ENCODE assay signal across 4 worm cellular contexts in the genomic region with DNA sequence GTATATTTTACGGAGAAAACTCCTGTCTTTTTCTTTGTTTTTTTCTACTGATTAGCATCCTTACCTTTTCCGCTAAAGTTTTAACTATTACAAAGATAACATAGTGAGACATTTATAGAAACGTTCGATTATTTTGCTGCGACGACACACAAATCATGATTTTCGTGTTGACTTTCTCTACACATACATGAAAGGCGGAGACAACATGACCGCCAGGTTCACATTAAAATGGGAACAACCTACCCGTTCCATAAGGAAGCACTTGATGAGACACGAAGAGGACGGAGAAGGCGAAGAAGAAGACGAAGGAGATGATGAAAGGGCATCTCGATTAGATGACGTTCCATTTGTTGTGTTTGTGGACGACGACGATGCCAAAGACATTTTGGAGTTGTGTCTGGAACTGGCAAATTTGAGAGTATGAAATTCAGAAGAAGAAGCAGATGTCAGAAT.
TF ChIP-seq lines count a peak whose summit lies in the region.

A gene (minus strand): TSS at position 403 of the 453 bp plus-strand sequence.

TF ChIP-seq in whole organism, L1 larva, 84 proteins besides CTCF, POLR2A, EP300 and RAD21:
- no peak for TF ChIP-seq ama-1 (optimal IDR thresholded peaks at IDR 0.05; lab: Kevin White, UChicago)
- TF ChIP-seq blmp-1 (tag; optimal IDR thresholded peaks at IDR 0.05; lab: Kevin White, UChicago): peak; percentile 53

TF ChIP-seq in whole organism, L2 larva, 48 proteins besides CTCF, POLR2A, EP300 and RAD21:
- TF ChIP-seq blmp-1 (tag; optimal IDR thresholded peaks at IDR 0.05; lab: Kevin White, UChicago; ENCODE audit: insufficient read depth): peak; percentile 69
- peak; percentile 23 for TF ChIP-seq nhr-25 (tag; optimal IDR thresholded peaks at IDR 0.05; lab: Kevin White, UChicago)
- no peak for TF ChIP-seq mdl-1 (tag; optimal IDR thresholded peaks at IDR 0.05; lab: Kevin White, UChicago)
- TF ChIP-seq zag-1 (tag; optimal IDR thresholded peaks at IDR 0.05; lab: Kevin White, UChicago): no peak
- no peak for TF ChIP-seq ztf-4 (tag; optimal IDR thresholded peaks at IDR 0.05; lab: Kevin White, UChicago)
TF ChIP-seq in whole organism, L2 larva: peak in this region for 2.

TF ChIP-seq in whole organism, L3 larva, 47 proteins besides CTCF, POLR2A, EP300 and RAD21:
- TF ChIP-seq ama-1 (optimal IDR thresholded peaks at IDR 0.05; lab: Kevin White, UChicago) (no peak), eor-1 (tag; optimal IDR thresholded peaks at IDR 0.05; lab: Kevin White, UChicago) (no peak), daf-12 (tag; optimal IDR thresholded peaks at IDR 0.05; lab: Kevin White, UChicago) (no peak), nhr-25 (tag; optimal IDR thresholded peaks at IDR 0.05; lab: Kevin White, UChicago) (peak; percentile 47), nfya-1 (tag; optimal IDR thresholded peaks at IDR 0.05; lab: Kevin White, UChicago; ENCODE audit: insufficient read depth) (no peak), jun-1 (tag; optimal IDR thresholded peaks at IDR 0.05; lab: Kevin White, UChicago) (no peak), unc-62 (GFP tag; optimal IDR thresholded peaks at IDR 0.05; lab: Kevin White, UChicago) (no peak), elt-2 (tag; optimal IDR thresholded peaks at IDR 0.05; lab: Kevin White, UChicago) (no peak), nhr-43 (tag; optimal IDR thresholded peaks at IDR 0.05; lab: Kevin White, UChicago; ENCODE audit: poor library complexity, severe bottlenecking) (no peak), ZK546.5 (tag; optimal IDR thresholded peaks at IDR 0.05; lab: Kevin White, UChicago) (no peak), pqm-1 (tag; optimal IDR thresholded peaks at IDR 0.05; lab: Kevin White, UChicago) (no peak), nhr-23 (tag; optimal IDR thresholded peaks at IDR 0.05; lab: Kevin White, UChicago) (peak; percentile 57)

TF ChIP-seq in whole organism, L4 larva, 104 proteins besides CTCF, POLR2A, EP300 and RAD21:
- TF ChIP-seq nhr-28 (tag; optimal IDR thresholded peaks at IDR 0.05; lab: Kevin White, UChicago) (peak; percentile 26), hif-1 (tag; optimal IDR thresholded peaks at IDR 0.05; lab: Kevin White, UChicago) (no peak), daf-12 (tag; optimal IDR thresholded peaks at IDR 0.05; lab: Kevin White, UChicago) (no peak)
